Fruit fly (Drosophila melanogaster) whole organism, prepupa: ENCODE data around the gene Sox21b.
A peak's percentile ranks its signal among the peaks of the same experiment; 100 is the strongest.

Source experiments
- Blimp-1 ChIP-seq: fragments of 200-800 bp; sonication (Bioruptor generic); optimal IDR thresholded peaks from 3 replicates; lab custom pipeline; 2017; ENCODE audit warnings: missing biosample characterization, missing genetic modification characterization, mild to moderate bottlenecking, moderate library complexity, missing genetic modification reagents
- CG11294 ChIP-seq: fragments of 200-800 bp; sonication (Bioruptor generic); IDR thresholded peaks from 2 replicates; pipeline ENCODE4 v1.3.6; 2022; ENCODE audit warnings: missing biosample characterization, missing genetic modification characterization
- CG11762 ChIP-seq: fragments of 200-800 bp; sonication (Bioruptor generic); optimal IDR thresholded peaks from 3 replicates; lab custom pipeline; 2016; ENCODE audit warnings: missing biosample characterization, missing genetic modification characterization; ENCODE audit not compliant: insufficient read depth
- CG11902 ChIP-seq: fragments of 200-800 bp; sonication (Bioruptor generic); optimal IDR thresholded peaks from 3 replicates; lab custom pipeline; 2016; ENCODE audit warnings: missing biosample characterization, missing genetic modification characterization
- CG15336 ChIP-seq: fragments of 200-800 bp; sonication (Bioruptor generic); IDR thresholded peaks from 2 replicates; pipeline ENCODE4 v1.3.6; 2022; ENCODE audit warnings: missing biosample characterization, missing genetic modification characterization
- CG16779 ChIP-seq: fragments of 200-800 bp; sonication (Bioruptor generic); optimal IDR thresholded peaks from 3 replicates; lab custom pipeline; 2017; ENCODE audit warnings: missing biosample characterization, mild to moderate bottlenecking, missing genetic modification characterization
- CG3032 ChIP-seq: fragments of 200-800 bp; optimal IDR thresholded peaks from 2 replicates; lab custom pipeline; 2019; ENCODE audit warnings: missing biosample characterization, mild to moderate bottlenecking, missing genetic modification characterization, moderate library complexity
- CG31627 ChIP-seq: fragments of 200-800 bp; sonication (Bioruptor generic); optimal IDR thresholded peaks from 3 replicates; lab custom pipeline; 2016; ENCODE audit warnings: missing biosample characterization, missing genetic modification characterization
- CG32006 ChIP-seq: fragments of 200-800 bp; sonication (Bioruptor generic); optimal IDR thresholded peaks from 3 replicates; lab custom pipeline; 2017; ENCODE audit warnings: missing biosample characterization, mild to moderate bottlenecking, missing genetic modification characterization
- CG4318 ChIP-seq: fragments of 200-800 bp; sonication (Bioruptor generic); optimal IDR thresholded peaks from 3 replicates; lab custom pipeline; 2017; ENCODE audit warnings: missing biosample characterization, mild to moderate bottlenecking, missing genetic modification characterization
- CG6276 ChIP-seq: fragments of 200-800 bp; sonication (Bioruptor generic); optimal IDR thresholded peaks from 2 replicates; lab custom pipeline; 2017; ENCODE audit warnings: missing biosample characterization, mild to moderate bottlenecking, missing genetic modification characterization
- CG6792 ChIP-seq: fragments of 200-800 bp; sonication (Bioruptor generic); optimal IDR thresholded peaks from 3 replicates; lab custom pipeline; 2016; ENCODE audit warnings: missing biosample characterization, missing genetic modification characterization
- CG6808 ChIP-seq: fragments of 200-800 bp; sonication (Bioruptor generic); optimal IDR thresholded peaks from 3 replicates; lab custom pipeline; 2017; ENCODE audit warnings: missing biosample characterization, missing genetic modification characterization, mild to moderate bottlenecking, moderate library complexity, missing genetic modification reagents
- CG6854 ChIP-seq: fragments of 200-800 bp; sonication (Bioruptor generic); optimal IDR thresholded peaks from 2 replicates; lab custom pipeline; 2017; ENCODE audit warnings: missing biosample characterization, mild to moderate bottlenecking, missing genetic modification characterization
- CG7368 ChIP-seq: fragments of 200-800 bp; sonication (Bioruptor generic); optimal IDR thresholded peaks from 3 replicates; lab custom pipeline; 2016; ENCODE audit warnings: missing biosample characterization, missing genetic modification characterization
- CG8632 ChIP-seq: fragments of 200-800 bp; sonication (Bioruptor generic); optimal IDR thresholded peaks from 3 replicates; lab custom pipeline; 2016; ENCODE audit warnings: missing biosample characterization, missing genetic modification characterization
- CG9139 ChIP-seq: fragments of 200-800 bp; sonication (Bioruptor generic); optimal IDR thresholded peaks from 3 replicates; lab custom pipeline; 2017; ENCODE audit warnings: missing biosample characterization, mild to moderate bottlenecking, missing genetic modification characterization
- Eip75B ChIP-seq: fragments of 200-800 bp; sonication (Bioruptor generic); optimal IDR thresholded peaks from 3 replicates; lab custom pipeline; 2016; ENCODE audit warnings: missing biosample characterization, missing genetic modification characterization
- Eip78C ChIP-seq: fragments of 200-800 bp; sonication (Bioruptor generic); peaks from one replicate; lab custom pipeline; 2016; ENCODE audit warnings: missing biosample characterization, missing genetic modification characterization
- Ets96B ChIP-seq: fragments of 200-800 bp; optimal IDR thresholded peaks from 2 replicates; lab custom pipeline; 2019; ENCODE audit warnings: missing biosample characterization, mild to moderate bottlenecking, missing genetic modification characterization, moderate library complexity
- Gug ChIP-seq: fragments of 200-800 bp; sonication (Bioruptor generic); IDR thresholded peaks from 2 replicates; pipeline ENCODE4 v1.3.6; 2022; ENCODE audit warnings: missing biosample characterization, missing genetic modification characterization
- Hr38 ChIP-seq: sonication (Bioruptor generic); optimal IDR thresholded peaks from 2 replicates; lab custom pipeline; 2016; ENCODE audit warnings: missing biosample characterization, missing genetic modification characterization
- Hr4 ChIP-seq: fragments of 200-800 bp; sonication (Bioruptor generic); optimal IDR thresholded peaks from 3 replicates; lab custom pipeline; 2016; ENCODE audit warnings: missing biosample characterization, missing genetic modification characterization
- Met ChIP-seq: fragments of 200-800 bp; sonication (Bioruptor generic); optimal IDR thresholded peaks from 3 replicates; lab custom pipeline; 2016; ENCODE audit warnings: missing biosample characterization, missing genetic modification characterization
- OdsH ChIP-seq: fragments of 200-800 bp; sonication (Bioruptor generic); optimal IDR thresholded peaks from 3 replicates; lab custom pipeline; 2016; ENCODE audit warnings: missing biosample characterization, missing genetic modification characterization
- Sox14 ChIP-seq: fragments of 200-800 bp; sonication (Bioruptor generic); optimal IDR thresholded peaks from 3 replicates; lab custom pipeline; 2016; ENCODE audit warnings: missing biosample characterization, missing genetic modification characterization
- Sox15 ChIP-seq: fragments of 200-800 bp; sonication (Bioruptor generic); optimal IDR thresholded peaks from 3 replicates; lab custom pipeline; 2016; ENCODE audit warnings: missing biosample characterization, missing genetic modification characterization
- acj6 ChIP-seq: fragments of 200-800 bp; sonication (Bioruptor generic); optimal IDR thresholded peaks from 3 replicates; lab custom pipeline; 2016; ENCODE audit warnings: missing biosample characterization, missing genetic modification characterization
- cyc ChIP-seq: fragments of 200-800 bp; sonication (Bioruptor generic); optimal IDR thresholded peaks from 3 replicates; lab custom pipeline; 2016; ENCODE audit warnings: missing biosample characterization, missing genetic modification characterization
- dsx ChIP-seq: fragments of 200-800 bp; optimal IDR thresholded peaks from 3 replicates; lab custom pipeline; 2019; ENCODE audit warnings: missing biosample characterization, mild to moderate bottlenecking, missing genetic modification characterization, moderate library complexity; ENCODE audit not compliant: poor library complexity, severe bottlenecking
- eg ChIP-seq: fragments of 200-800 bp; sonication (Bioruptor generic); IDR thresholded peaks from 3 replicates; pipeline ENCODE4 v1.3.6; 2022; ENCODE audit warnings: missing biosample characterization, missing genetic modification characterization
- esn ChIP-seq: fragments of 200-800 bp; sonication (Bioruptor generic); optimal IDR thresholded peaks from 2 replicates; lab custom pipeline; 2016; ENCODE audit warnings: missing biosample characterization, mild to moderate bottlenecking, missing genetic modification characterization, moderate library complexity
- fd59A ChIP-seq: fragments of 200-800 bp; sonication (Bioruptor generic); optimal IDR thresholded peaks from 2 replicates; lab custom pipeline; 2017; ENCODE audit warnings: missing biosample characterization, mild to moderate bottlenecking, missing genetic modification characterization, missing genetic modification reagents
- net ChIP-seq: fragments of 200-800 bp; sonication (Bioruptor generic); optimal IDR thresholded peaks from 3 replicates; lab custom pipeline; 2016; ENCODE audit warnings: missing biosample characterization, missing genetic modification characterization
- spab ChIP-seq: fragments of 200-800 bp; sonication (Bioruptor generic); optimal IDR thresholded peaks from 2 replicates; lab custom pipeline; 2017; ENCODE audit warnings: missing biosample characterization, mild to moderate bottlenecking, missing genetic modification characterization, missing genetic modification reagents
- ss ChIP-seq, 2 experiments: fragments of 200-800 bp; sonication (Bioruptor generic); optimal IDR thresholded peaks; 2 replicates in 1 of 2; 3 replicates in 1 of 2; lab custom pipeline; 2017 to 2018; ENCODE audit warnings: mild to moderate bottlenecking in 2 of 2, missing biosample characterization in 2 of 2, missing genetic modification characterization in 2 of 2, moderate library complexity in 1 of 2
- svp ChIP-seq: fragments of 200-800 bp; sonication (Bioruptor generic); peaks from one replicate; lab custom pipeline; 2016; ENCODE audit warnings: missing biosample characterization, missing genetic modification characterization
- vri ChIP-seq: fragments of 200-800 bp; sonication (Bioruptor generic); optimal IDR thresholded peaks from 3 replicates; lab custom pipeline; 2016; ENCODE audit warnings: missing biosample characterization, mild to moderate bottlenecking, missing genetic modification characterization

The Sox21b gene

DNA sequence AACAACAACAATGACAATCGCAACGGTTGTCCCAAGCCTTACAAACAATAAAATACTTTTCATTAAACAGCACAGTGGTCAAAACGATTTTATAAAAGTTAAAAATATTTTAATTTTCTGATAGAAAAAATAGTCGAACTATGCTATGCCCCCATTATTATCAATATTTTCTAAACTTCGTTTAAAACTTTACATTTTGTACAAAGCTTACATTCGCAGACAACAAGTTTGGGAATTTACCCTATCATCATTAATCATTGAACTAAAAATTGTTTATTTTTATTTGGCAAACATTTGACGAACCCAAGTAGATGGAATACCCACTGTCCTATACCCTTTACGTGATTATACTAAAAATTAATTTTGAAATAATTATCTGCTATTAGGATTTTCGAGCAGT is 52.9 kb downstream of the Sox21b start:
- TF ChIP-seq Eip78C (GFP tag; lab: Kevin White, UChicago) (peak; percentile 58), CG16779 (no peak)
- TF ChIP-seq, all 60 proteins: peak for 1

DNA sequence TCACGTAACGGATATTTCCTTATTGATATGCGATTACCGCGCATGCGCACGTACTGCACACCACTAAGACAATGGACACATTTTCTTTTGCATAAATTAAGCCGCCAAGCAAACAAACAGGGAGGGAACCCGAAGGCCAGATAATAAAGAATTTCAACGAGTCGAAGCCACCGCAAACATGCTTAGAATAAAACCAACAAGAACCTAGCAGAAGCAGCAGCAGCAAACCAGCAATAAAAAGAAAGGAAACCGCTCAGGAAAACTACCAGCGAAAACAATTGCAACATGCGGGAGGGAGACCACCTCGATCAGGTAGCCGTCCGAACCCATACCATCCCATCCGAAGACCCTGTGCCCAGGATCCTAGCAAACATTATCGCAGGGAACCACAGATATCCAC is 54.6 kb downstream of the Sox21b start:
- TF ChIP-seq CG7368 (GFP tag; lab: Kevin White, UChicago) (no peak), fd59A (no peak), Hr4 (no peak), CG6792 (no peak), net (GFP tag; lab: Kevin White, UChicago) (no peak), cyc (no peak), CG4318 (GFP tag; lab: Kevin White, UChicago) (no peak), CG8632 (GFP tag; lab: Kevin White, UChicago) (no peak), CG11762 (GFP tag; lab: Kevin White, UChicago) (no peak), Gug (GFP tag; lab: Robert Waterston, UW) (no peak), Ets96B (tag; lab: Kevin White, UChicago) (no peak), CG11902 (GFP tag; lab: Kevin White, UChicago) (no peak), dsx (GFP tag; lab: Kevin White, UChicago) (no peak), CG31627 (GFP tag; lab: Kevin White, UChicago) (no peak), spab (GFP tag; lab: Kevin White, UChicago) (no peak), CG11294 (GFP tag; lab: Robert Waterston, UW) (no peak)

DNA sequence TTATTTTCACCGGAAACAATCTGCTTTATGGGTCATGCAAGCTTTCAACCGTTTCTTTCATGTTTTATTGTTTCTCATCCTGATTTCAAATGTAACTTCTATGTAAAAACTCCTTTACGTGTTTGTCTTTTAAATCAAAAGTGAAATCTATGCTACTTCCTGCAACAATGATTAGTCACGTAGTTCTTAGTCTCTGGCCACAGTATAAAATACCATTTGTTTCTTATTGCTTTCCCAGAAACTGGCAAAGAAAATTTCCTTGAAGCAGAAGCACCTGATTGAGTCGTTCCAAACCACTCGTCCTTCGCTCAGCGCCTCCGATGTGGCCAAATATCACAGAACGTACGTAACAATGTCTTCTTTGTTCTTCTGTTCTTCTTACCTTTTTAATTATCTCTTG is 55.7 kb downstream of the Sox21b start, which contains the start of gene btl:
Gene btl, plus strand, starts transcription at position 301 of the 400 bp plus-strand sequence.
- no peak for TF ChIP-seq OdsH (GFP tag; lab: Kevin White, UChicago)
- TF ChIP-seq CG11902 (GFP tag; lab: Kevin White, UChicago) = no peak
- TF ChIP-seq Eip78C (GFP tag; lab: Kevin White, UChicago) = no peak
- TF ChIP-seq CG4318 (GFP tag; lab: Kevin White, UChicago) = no peak
- no peak for TF ChIP-seq Blimp-1 (GFP tag; lab: Kevin White, UChicago)
- no peak for TF ChIP-seq dsx (GFP tag; lab: Kevin White, UChicago)
- no peak for TF ChIP-seq CG31627 (GFP tag; lab: Kevin White, UChicago)
- no peak for TF ChIP-seq CG16779
- no peak for TF ChIP-seq CG9139 (GFP tag; lab: Kevin White, UChicago)
- TF ChIP-seq CG6276 = no peak
- no peak for TF ChIP-seq CG6792

DNA sequence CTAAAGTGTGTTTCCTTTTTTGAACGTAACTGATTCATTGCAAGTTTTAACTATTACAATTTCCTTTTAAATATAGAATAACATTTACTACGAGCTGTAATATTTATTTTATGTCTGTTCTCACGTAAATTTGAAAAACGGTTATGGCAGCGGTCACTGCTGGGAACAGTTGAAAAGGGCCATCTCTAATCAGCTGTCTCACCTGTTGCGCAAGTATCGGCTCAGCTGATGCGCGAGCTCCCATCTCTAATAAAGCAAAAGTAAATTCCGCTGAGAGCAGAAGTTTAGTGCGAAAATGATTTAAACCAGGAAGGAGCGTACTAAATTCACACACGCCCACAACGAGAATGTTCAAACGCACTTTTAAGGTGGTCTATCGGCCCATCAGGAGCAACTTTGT is 59.5 kb downstream of the Sox21b start, which contains the start of gene Pex1:
Gene Pex1, plus strand, starts transcription at position 272 of the 400 bp plus-strand sequence.
- TF ChIP-seq Eip75B (GFP tag; lab: Kevin White, UChicago) (no peak), Eip78C (GFP tag; lab: Kevin White, UChicago) (peak; percentile 65), vri (GFP tag; lab: Kevin White, UChicago) (peak; percentile 44), CG6808 (GFP tag; lab: Kevin White, UChicago) (no peak), CG11762 (GFP tag; lab: Kevin White, UChicago) (no peak), acj6 (GFP tag; lab: Kevin White, UChicago) (no peak), eg (no peak; the same call in 2 of the 3 replicates), CG7368 (GFP tag; lab: Kevin White, UChicago) (no peak), CG32006 (no peak), CG3032 (tag; lab: Kevin White, UChicago) (peak; percentile 23), net (GFP tag; lab: Kevin White, UChicago) (no peak), Hr38 (no peak), CG6792 (no peak), Met (GFP tag; lab: Kevin White, UChicago) (peak; percentile 8), Sox15 (GFP tag; lab: Kevin White, UChicago) (no peak), Sox14 (GFP tag; lab: Kevin White, UChicago) (peak; percentile 17), esn (GFP tag; lab: Kevin White, UChicago) (peak; percentile 22), Blimp-1 (GFP tag; lab: Kevin White, UChicago) (peak; percentile 38), fd59A (no peak), CG15336 (GFP tag; lab: Robert Waterston, UW) (no peak), Gug (GFP tag; lab: Robert Waterston, UW) (no peak), CG6854 (GFP tag; lab: Kevin White, UChicago) (no peak), svp (GFP tag; lab: Kevin White, UChicago) (peak; percentile 79), ss (GFP tag; optimal IDR thresholded peaks at IDR 0.05; lab: Kevin White, UChicago) (no peak), CG11902 (GFP tag; lab: Kevin White, UChicago) (no peak)
